Fruit fly (Drosophila melanogaster): ENCODE data around the gene CG31300.

CG31300 gene

DNA sequence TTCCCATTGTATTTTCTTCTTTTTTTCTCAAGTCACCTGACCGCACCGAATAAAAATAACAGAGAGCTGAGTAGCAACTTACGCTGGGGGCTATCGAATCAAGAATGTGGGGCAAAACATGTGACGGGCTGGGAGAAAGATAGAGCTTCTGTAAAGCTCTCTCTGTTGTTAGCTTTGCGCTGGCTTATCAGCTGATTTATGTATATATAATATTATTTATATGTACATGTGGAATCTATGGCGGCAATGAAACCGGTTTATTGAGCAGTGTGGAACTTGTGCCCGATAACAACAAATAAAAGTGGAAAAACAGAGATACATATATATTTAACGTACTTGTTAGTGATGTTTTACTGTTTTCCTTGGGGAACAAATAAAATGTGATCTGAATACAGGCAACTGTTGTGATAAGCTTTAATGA is 9.5 kb downstream of the CG31300 start, which contains the start of gene CG31098 (continued):
- TF ChIP-seq ato (GFP tag; IDR thresholded peaks at IDR 0.05; ENCODE audit: partially characterized antibody) = no peak
- peak; percentile 53 for TF ChIP-seq CrebB (tag; optimal IDR thresholded peaks at IDR 0.05)
- peak; percentile 62 for TF ChIP-seq cwo (GFP tag; optimal IDR thresholded peaks at IDR 0.05)
- peak; percentile 39 for TF ChIP-seq ATbp (GFP tag; optimal IDR thresholded peaks at IDR 0.05)
- TF ChIP-seq CG13424 (tag; optimal IDR thresholded peaks at IDR 0.05) = peak; percentile 12
- TF ChIP-seq knrl (GFP tag; IDR thresholded peaks at IDR 0.05; ENCODE audit: partially characterized antibody) = no peak
- no peak for TF ChIP-seq sc (optimal IDR thresholded peaks at IDR 0.05)
- TF ChIP-seq sc (GFP tag; optimal IDR thresholded peaks at IDR 0.05) = no peak
- no peak for TF ChIP-seq TFAM (GFP tag; optimal IDR thresholded peaks at IDR 0.05)
- no peak for TF ChIP-seq tup (GFP tag; optimal IDR thresholded peaks at IDR 0.05)
- no peak for TF ChIP-seq fd96Cb (tag; optimal IDR thresholded peaks at IDR 0.05)
- no peak for TF ChIP-seq NFAT (GFP tag; IDR thresholded peaks at IDR 0.05)
- no peak for TF ChIP-seq tio (GFP tag; optimal IDR thresholded peaks at IDR 0.05)
- TF ChIP-seq CG6854 (GFP tag; optimal IDR thresholded peaks at IDR 0.05) = peak; percentile 41
- TF ChIP-seq CG8290 (GFP tag; optimal IDR thresholded peaks at IDR 0.05) = no peak
- peak in 1 of 2 experiments; percentile 11 for TF ChIP-seq CG8290 (tag; optimal IDR thresholded peaks at IDR 0.05)
- peak; percentile 22; the same call in 1 of the 3 replicates for TF ChIP-seq ci (GFP tag; IDR thresholded peaks at IDR 0.05)
- TF ChIP-seq MTF-1 (GFP tag; optimal IDR thresholded peaks at IDR 0.05; ENCODE audit: borderline replicate concordance) = peak; percentile 33
- TF ChIP-seq CG17568 (GFP tag; optimal IDR thresholded peaks at IDR 0.05) = peak; percentile 63
- TF ChIP-seq CG13296 (GFP tag; optimal IDR thresholded peaks at IDR 0.05) = peak; percentile 70
- TF ChIP-seq tap (tag; optimal IDR thresholded peaks at IDR 0.05) = peak; percentile 22
- TF ChIP-seq CG34224 (GFP tag; IDR thresholded peaks at IDR 0.05; ENCODE audit: partially characterized antibody) = peak; percentile 49; the same call in 1 of the 3 replicates
- TF ChIP-seq CG32767 (GFP tag; IDR thresholded peaks at IDR 0.05) = peak; percentile 78
- TF ChIP-seq salm (tag; optimal IDR thresholded peaks at IDR 0.05) = peak; percentile 48
- TF ChIP-seq caup (GFP tag; optimal IDR thresholded peaks at IDR 0.05; ENCODE audit: severe bottlenecking) = peak; percentile 39

- TF ChIP-seq CG11696 (GFP tag; IDR thresholded peaks at IDR 0.05) (peak; percentile 53; the same call in 1 of the 2 replicates), CG12769 (tag; optimal IDR thresholded peaks at IDR 0.05) (peak; percentile 80), exex (tag; optimal IDR thresholded peaks at IDR 0.05) (peak; percentile 78), dysf (GFP tag; IDR thresholded peaks at IDR 0.05) (0 out of 3 replicates have a peak, but pooled peaks have one; percentile 21), CG10543 (GFP tag; optimal IDR thresholded peaks at IDR 0.05) (peak; percentile 32), mirr (GFP tag; optimal IDR thresholded peaks at IDR 0.05) (peak; percentile 28), CG6683 (GFP tag; optimal IDR thresholded peaks at IDR 0.05) (no peak), CG34376 (GFP tag; optimal IDR thresholded peaks at IDR 0.05) (peak; percentile 11), lmd (GFP tag; IDR thresholded peaks at IDR 0.05) (no peak), pho (GFP tag; optimal IDR thresholded peaks at IDR 0.05) (no peak), Rfx (GFP tag; IDR thresholded peaks at IDR 0.05) (0 out of 2 replicates have a peak, but pooled peaks have one; percentile 12), CG18599 (GFP tag; optimal IDR thresholded peaks at IDR 0.05) (peak; percentile 13), ci (GFP tag; IDR thresholded peaks at IDR 0.05) (0 out of 3 replicates have a peak, but pooled peaks have one; percentile 39), lbe (GFP tag; optimal IDR thresholded peaks at IDR 0.05) (peak; percentile 24), grn (GFP tag; optimal IDR thresholded peaks at IDR 0.05) (peak; percentile 74), chinmo (GFP tag; IDR thresholded peaks at IDR 0.05; ENCODE audit: partially characterized antibody) (peak; percentile 85; the same call in 3 of the 4 replicates), sug (tag; optimal IDR thresholded peaks at IDR 0.05) (peak; percentile 53), CG34422 (GFP tag; IDR thresholded peaks at IDR 0.05) (0 out of 3 replicates have a peak, but pooled peaks have one; percentile 18), Dbx (GFP tag; IDR thresholded peaks at IDR 0.05) (0 out of 3 replicates have a peak, but pooled peaks have one; percentile 37), CG31441 (GFP tag; IDR thresholded peaks at IDR 0.05) (0 out of 2 replicates have a peak, but pooled peaks have one; percentile 36), GATAe (GFP tag; conservative IDR thresholded peaks at IDR 0.05) (0 out of 2 replicates have a peak, but pooled peaks have one; percentile 29), zen2 (GFP tag; IDR thresholded peaks at IDR 0.05; ENCODE audit: partially characterized antibody) (0 out of 3 replicates have a peak, but pooled peaks have one; percentile 39), CG12236 (GFP tag; optimal IDR thresholded peaks at IDR 0.05) (no peak), maf-S (GFP tag; optimal IDR thresholded peaks at IDR 0.05) (no peak)
Observed at dm6 chr3R:25295320-25296020, 12.1 kb downstream of the CG31300 start, which contains the start of gene CG31102. Gene CG31102 (minus strand): TSS chr3R:25295594.
